Fruit fly (Drosophila melanogaster) whole organism, embryonic: ENCODE measurements around the gene CG18675.

Experiments
- Aef1 ChIP-seq: fragments of 200-800 bp; sonication (Bioruptor generic); IDR thresholded peaks from 3 replicates; pipeline ENCODE4 v1.3.6; 2022; ENCODE audit warnings: missing biosample characterization, missing genetic modification characterization
- CG10267 ChIP-seq: fragments of 200-800 bp; sonication (Bioruptor generic); optimal IDR thresholded peaks from 2 replicates; lab custom pipeline; 2018; ENCODE audit warnings: missing biosample characterization, mild to moderate bottlenecking, missing genetic modification characterization, moderate library complexity
- CG11723 ChIP-seq: fragments of 200-800 bp; sonication (Bioruptor generic); optimal IDR thresholded peaks from 2 replicates; lab custom pipeline; 2017; ENCODE audit warnings: missing biosample characterization, mild to moderate bottlenecking, missing genetic modification characterization
- CG12155 ChIP-seq: fragments of 200-800 bp; sonication (Bioruptor generic); optimal IDR thresholded peaks from 3 replicates; lab custom pipeline; 2016; ENCODE audit warnings: missing biosample characterization, missing genetic modification characterization
- CG15479 ChIP-seq: fragments of 200-800 bp; sonication (Bioruptor generic); optimal IDR thresholded peaks from 3 replicates; lab custom pipeline; 2019; ENCODE audit warnings: missing biosample characterization, mild to moderate bottlenecking, missing genetic modification characterization, moderate library complexity
- CG15696 ChIP-seq: fragments of 200-800 bp; sonication (Bioruptor generic); optimal IDR thresholded peaks from 2 replicates; lab custom pipeline; 2019; ENCODE audit warnings: missing biosample characterization, mild to moderate bottlenecking, missing genetic modification characterization, moderate library complexity
- CG16779 ChIP-seq: fragments of 200-800 bp; sonication (Bioruptor generic); IDR thresholded peaks from 2 replicates; pipeline ENCODE4 v1.3.6; 2022; ENCODE audit warnings: missing biosample characterization, missing genetic modification characterization
- CG16815 ChIP-seq: fragments of 200-800 bp; sonication (Bioruptor generic); optimal IDR thresholded peaks from 3 replicates; lab custom pipeline; 2017; ENCODE audit warnings: missing biosample characterization, mild to moderate bottlenecking, missing genetic modification characterization
- CG17361 ChIP-seq: fragments of 200-800 bp; sonication (Bioruptor generic); IDR thresholded peaks from 3 replicates; pipeline ENCODE4 v1.3.6; 2022; ENCODE audit warnings: missing biosample characterization, missing genetic modification characterization
- CG17568 ChIP-seq: fragments of 200-800 bp; sonication (Bioruptor generic); optimal IDR thresholded peaks from 2 replicates; lab custom pipeline; 2018; ENCODE audit warnings: missing biosample characterization, mild to moderate bottlenecking, missing genetic modification characterization, moderate library complexity
- CG2202 ChIP-seq: fragments of 200-800 bp; sonication (Bioruptor generic); optimal IDR thresholded peaks from 2 replicates; lab custom pipeline; 2018; ENCODE audit warnings: missing biosample characterization, mild to moderate bottlenecking, missing genetic modification characterization
- CG2875 ChIP-seq: fragments of 200-800 bp; sonication (Bioruptor generic); optimal IDR thresholded peaks from 2 replicates; lab custom pipeline; 2017; ENCODE audit warnings: missing biosample characterization, mild to moderate bottlenecking, missing genetic modification characterization, missing genetic modification reagents
- CG30431 ChIP-seq: fragments of 200-800 bp; sonication (Bioruptor generic); optimal IDR thresholded peaks from 2 replicates; lab custom pipeline; 2017; ENCODE audit warnings: missing biosample characterization, missing genetic modification characterization
- CG4360 ChIP-seq: fragments of 200-800 bp; sonication (Bioruptor generic); IDR thresholded peaks from 2 replicates; pipeline ENCODE4 v1.3.6; 2022; ENCODE audit warnings: missing biosample characterization, missing genetic modification characterization
- CG6254 ChIP-seq: fragments of 200-800 bp; sonication (Bioruptor generic); optimal IDR thresholded peaks from 3 replicates; lab custom pipeline; 2017; ENCODE audit warnings: mild to moderate bottlenecking, missing biosample characterization, missing genetic modification reagents, missing genetic modification characterization
- CG6272 ChIP-seq: fragments of 200-800 bp; sonication (Bioruptor generic); IDR thresholded peaks from 2 replicates; pipeline ENCODE4 v1.3.6; 2022; ENCODE audit warnings: missing biosample characterization, missing genetic modification characterization
- CG6791 ChIP-seq: fragments of 200-800 bp; sonication (Bioruptor generic); IDR thresholded peaks from 3 replicates; pipeline ENCODE4 v1.3.6; 2022; ENCODE audit warnings: missing biosample characterization, missing genetic modification characterization; ENCODE audit not compliant: partially characterized antibody
- CG7987 ChIP-seq: fragments of 200-800 bp; sonication (Bioruptor generic); optimal IDR thresholded peaks from 2 replicates; lab custom pipeline; 2018; ENCODE audit warnings: missing biosample characterization, mild to moderate bottlenecking, missing genetic modification characterization, moderate library complexity
- CTCF ChIP-seq: fragments of 200-800 bp; sonication (Bioruptor generic); optimal IDR thresholded peaks from 2 replicates; lab custom pipeline; 2017; ENCODE audit warnings: missing biosample characterization, mild to moderate bottlenecking, missing genetic modification characterization, moderate library complexity
- CkIIα-i1 ChIP-seq: fragments of 200-800 bp; sonication (Bioruptor generic); IDR thresholded peaks from 2 replicates; pipeline ENCODE4 v1.3.6; 2022; ENCODE audit warnings: missing biosample characterization, missing genetic modification characterization
- D19B ChIP-seq: fragments of 200-800 bp; sonication (Bioruptor generic); optimal IDR thresholded peaks from 2 replicates; lab custom pipeline; 2017; ENCODE audit warnings: missing biosample characterization, mild to moderate bottlenecking, missing genetic modification characterization
- Dip2 ChIP-seq: fragments of 200-800 bp; sonication (Bioruptor generic); IDR thresholded peaks from 2 replicates; pipeline ENCODE4 v1.3.6; 2022; ENCODE audit warnings: missing biosample characterization, missing genetic modification characterization
- ERR ChIP-seq: fragments of 200-800 bp; sonication (Bioruptor generic); optimal IDR thresholded peaks from 2 replicates; lab custom pipeline; 2016; ENCODE audit warnings: missing biosample characterization, missing genetic modification characterization
- Fer1 ChIP-seq: fragments of 200-800 bp; sonication (Bioruptor generic); optimal IDR thresholded peaks from 2 replicates; lab custom pipeline; 2017; ENCODE audit warnings: missing biosample characterization, mild to moderate bottlenecking, missing genetic modification characterization
- HHEX ChIP-seq: fragments of 200-800 bp; sonication (Bioruptor generic); optimal IDR thresholded peaks from 3 replicates; lab custom pipeline; 2017; ENCODE audit warnings: missing biosample characterization, mild to moderate bottlenecking, missing genetic modification characterization, missing genetic modification reagents
- Kr ChIP-seq: fragments of 200-800 bp; sonication (Bioruptor generic); optimal IDR thresholded peaks from 2 replicates; lab custom pipeline; 2017; ENCODE audit warnings: missing biosample characterization, mild to moderate bottlenecking, missing genetic modification characterization
- Lpt ChIP-seq: fragments of >200 bp; optimal IDR thresholded peaks from 2 replicates; lab custom pipeline; 2018; ENCODE audit warnings: missing biosample characterization, missing genetic modification characterization
- NK7.1 ChIP-seq: fragments of 200-800 bp; sonication (Bioruptor generic); optimal IDR thresholded peaks from 3 replicates; lab custom pipeline; 2016; ENCODE audit warnings: missing biosample characterization, missing genetic modification characterization
- Ptx1 ChIP-seq: fragments of 200-800 bp; sonication (Bioruptor generic); IDR thresholded peaks from 2 replicates; pipeline ENCODE4 v1.3.6; 2022; ENCODE audit warnings: missing biosample characterization, missing genetic modification characterization
- Sin3A ChIP-seq: fragments of >200 bp; optimal IDR thresholded peaks from 2 replicates; lab custom pipeline; 2018
- Sry-β ChIP-seq: fragments of 200-800 bp; sonication (Bioruptor generic); optimal IDR thresholded peaks from 2 replicates; lab custom pipeline; 2018; ENCODE audit warnings: missing biosample characterization, mild to moderate bottlenecking, missing genetic modification characterization, moderate library complexity
- Taf1 ChIP-seq: fragments of 200-800 bp; sonication (Bioruptor generic); IDR thresholded peaks from 2 replicates; pipeline ENCODE4 v1.3.6; 2022; ENCODE audit warnings: missing biosample characterization, missing genetic modification characterization
- al ChIP-seq: fragments of 200-800 bp; sonication (Bioruptor generic); IDR thresholded peaks from 2 replicates; pipeline ENCODE4 v1.3.6; 2022; ENCODE audit warnings: missing biosample characterization, missing genetic modification characterization
- amos ChIP-seq: fragments of 200-800 bp; sonication (Bioruptor generic); IDR thresholded peaks from 2 replicates; pipeline ENCODE4 v1.3.6; 2022; ENCODE audit warnings: missing biosample characterization, missing genetic modification characterization; ENCODE audit not compliant: partially characterized antibody
- aop ChIP-seq: fragments of 200-800 bp; sonication (Bioruptor generic); IDR thresholded peaks from 2 replicates; pipeline ENCODE4 v1.3.6; 2022; ENCODE audit warnings: missing biosample characterization, missing genetic modification characterization
- ato ChIP-seq: fragments of 200-800 bp; sonication (Bioruptor generic); IDR thresholded peaks from 2 replicates; pipeline ENCODE4 v1.3.6; 2022; ENCODE audit warnings: missing biosample characterization, missing genetic modification characterization; ENCODE audit not compliant: partially characterized antibody
- az2 ChIP-seq: fragments of 200-800 bp; sonication (Bioruptor generic); optimal IDR thresholded peaks from 3 replicates; lab custom pipeline; 2016; ENCODE audit warnings: missing biosample characterization, missing genetic modification characterization
- btn ChIP-seq: fragments of 200-800 bp; sonication (Bioruptor generic); optimal IDR thresholded peaks from 2 replicates; lab custom pipeline; 2016; ENCODE audit warnings: missing biosample characterization, missing genetic modification characterization
- cas ChIP-seq: fragments of 200-800 bp; sonication (Bioruptor generic); IDR thresholded peaks from 2 replicates; pipeline ENCODE4 v1.3.6; 2022; ENCODE audit warnings: missing biosample characterization, missing genetic modification characterization
- ftz-f1 ChIP-seq: fragments of 200-800 bp; sonication (Bioruptor generic); optimal IDR thresholded peaks from 2 replicates; lab custom pipeline; 2016; ENCODE audit warnings: missing biosample characterization, missing genetic modification characterization
- h ChIP-seq: fragments of >200 bp; optimal IDR thresholded peaks from 2 replicates; lab custom pipeline; 2017
- hth ChIP-seq: fragments of >200 bp; optimal IDR thresholded peaks from 2 replicates; lab custom pipeline; 2017; ENCODE audit warnings: inconsistent platforms
- nerfin-1 ChIP-seq: fragments of 200-800 bp; sonication (Bioruptor generic); optimal IDR thresholded peaks from 3 replicates; lab custom pipeline; 2019; ENCODE audit warnings: missing biosample characterization, mild to moderate bottlenecking, missing genetic modification characterization, moderate library complexity
- phol ChIP-seq: fragments of 200-800 bp; sonication (Bioruptor generic); optimal IDR thresholded peaks from 3 replicates; lab custom pipeline; 2018; ENCODE audit warnings: missing biosample characterization, mild to moderate bottlenecking, missing genetic modification characterization, moderate library complexity
- ro ChIP-seq: fragments of 200-800 bp; sonication (Bioruptor generic); IDR thresholded peaks from 2 replicates; pipeline ENCODE4 v1.3.6; 2022; ENCODE audit warnings: missing biosample characterization, missing genetic modification characterization
- schlank ChIP-seq: fragments of 200-800 bp; sonication (Bioruptor generic); optimal IDR thresholded peaks from 2 replicates; lab custom pipeline; 2018; ENCODE audit warnings: missing biosample characterization, mild to moderate bottlenecking, missing genetic modification characterization
- sna ChIP-seq: fragments of 200-800 bp; sonication (Bioruptor generic); IDR thresholded peaks from 2 replicates; pipeline ENCODE4 v1.3.6; 2022; ENCODE audit warnings: missing biosample characterization, missing genetic modification characterization; ENCODE audit not compliant: partially characterized antibody
- sqz ChIP-seq: fragments of 200-800 bp; sonication (Bioruptor generic); optimal IDR thresholded peaks from 3 replicates; lab custom pipeline; 2018; ENCODE audit warnings: missing biosample characterization, mild to moderate bottlenecking, missing genetic modification characterization
- tio ChIP-seq: fragments of 200-800 bp; sonication (Bioruptor generic); optimal IDR thresholded peaks from 2 replicates; lab custom pipeline; 2017; ENCODE audit warnings: missing biosample characterization, missing genetic modification characterization, inconsistent platforms
- trem ChIP-seq: fragments of 200-800 bp; optimal IDR thresholded peaks from 3 replicates; lab custom pipeline; 2019; ENCODE audit warnings: missing biosample characterization, mild to moderate bottlenecking, missing genetic modification characterization, moderate library complexity
- vnd ChIP-seq: fragments of 200-800 bp; sonication (Bioruptor generic); IDR thresholded peaks from 3 replicates; pipeline ENCODE4 v1.3.6; 2022; ENCODE audit warnings: missing biosample characterization, missing genetic modification characterization; ENCODE audit not compliant: partially characterized antibody

Gene CG18675

DNA sequence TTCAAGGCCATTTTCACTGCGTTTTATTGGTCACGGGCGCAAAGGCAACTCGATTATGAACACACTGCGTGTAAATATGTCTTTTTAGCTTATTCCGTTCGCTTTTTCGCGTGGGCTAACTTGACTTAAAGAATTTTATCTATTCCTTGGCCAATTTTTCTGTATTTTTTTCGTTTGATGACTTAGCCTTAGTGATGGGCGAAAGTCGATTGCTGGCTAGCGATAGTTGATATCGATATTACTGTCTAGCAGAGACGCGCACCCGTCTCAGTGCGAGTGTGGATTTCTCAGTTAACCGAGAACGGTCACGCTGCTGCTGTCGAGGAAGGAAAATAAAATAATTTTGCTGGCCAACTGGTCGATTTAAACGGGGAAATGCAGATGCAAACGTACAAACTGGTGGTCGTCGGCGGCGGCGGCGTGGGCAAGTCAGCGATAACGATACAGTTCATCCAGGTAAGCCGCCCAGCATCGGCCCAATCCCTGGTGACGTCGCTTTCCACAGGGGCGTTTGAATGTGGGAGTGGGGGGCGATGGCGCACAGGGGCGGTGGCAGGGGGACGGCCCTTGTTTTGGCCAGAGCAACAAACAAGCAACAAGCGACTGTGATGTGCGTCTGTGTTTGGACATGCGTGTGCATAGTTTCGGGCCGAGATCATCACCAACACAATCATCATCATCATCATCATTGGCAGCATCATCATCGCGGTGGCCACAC lies 34.7 kb upstream of the CG18675 start, which contains the start of the genes Rop and Ras64B (continued):
- TF ChIP-seq phol (peak; percentile 62), schlank (tag; lab: Kevin White, UChicago) (no peak), Fer1 (GFP tag; lab: Kevin White, UChicago) (peak; percentile 66), vnd (GFP tag; lab: Robert Waterston, UW) (peak; percentile 63; the same call in 2 of the 3 replicates), CG2202 (peak; percentile 12), CG6791 (peak; percentile 85), CG15696 (tag; lab: Kevin White, UChicago) (no peak), CG16815 (GFP tag; lab: Kevin White, UChicago) (no peak), CG4360 (GFP tag; lab: Robert Waterston, UW) (no peak), h (no peak), Dip2 (GFP tag; lab: Robert Waterston, UW) (no peak), az2 (no peak), Taf1 (no peak), Lpt (GFP tag; lab: Kevin White, UChicago) (no peak), trem (peak; percentile 74), CG6272 (GFP tag; lab: Robert Waterston, UW) (0 out of 2 replicates have a peak, but pooled peaks have one; percentile 12), aop (GFP tag; lab: Robert Waterston, UW) (no peak), sna (GFP tag; lab: Robert Waterston, UW) (peak; percentile 71), Kr (GFP tag; lab: Kevin White, UChicago) (no peak), amos (peak; percentile 94), CG12155 (peak; percentile 12), CkIIα-i1 (GFP tag; lab: Robert Waterston, UW) (0 out of 2 replicates have a peak, but pooled peaks have one; percentile 12), CG15479 (GFP tag; lab: Kevin White, UChicago) (no peak), cas (no peak), Ptx1 (GFP tag; lab: Robert Waterston, UW) (no peak), CG10267 (tag; lab: Kevin White, UChicago) (peak; percentile 67), hth (lab: Kevin White, UChicago) (no peak), Aef1 (GFP tag; lab: Robert Waterston, UW) (no peak), CG7987 (peak; percentile 32), nerfin-1 (tag; lab: Kevin White, UChicago) (peak; percentile 39), Sin3A (peak; percentile 91), CG6254 (GFP tag; lab: Kevin White, UChicago) (no peak), CTCF (GFP tag; lab: Kevin White, UChicago) (peak; percentile 29), Sry-β (GFP tag; lab: Kevin White, UChicago) (no peak), btn (GFP tag; lab: Kevin White, UChicago) (no peak), CG17568 (GFP tag; lab: Kevin White, UChicago) (no peak), tio (GFP tag; lab: Kevin White, UChicago) (no peak), D19B (no peak), sqz (GFP tag; lab: Kevin White, UChicago) (peak; percentile 94), ERR (GFP tag; lab: Kevin White, UChicago) (peak; percentile 22), ftz-f1 (GFP tag; lab: Kevin White, UChicago) (peak; percentile 96), ro (GFP tag; lab: Robert Waterston, UW) (no peak), CG16779 (no peak), CG2875 (no peak), ato (GFP tag; lab: Robert Waterston, UW) (peak; percentile 66), CG30431 (GFP tag; lab: Kevin White, UChicago) (no peak), NK7.1 (GFP tag; lab: Kevin White, UChicago) (peak; percentile 20), CG11723 (GFP tag; lab: Kevin White, UChicago) (no peak), CG17361 (GFP tag; lab: Robert Waterston, UW) (0 out of 3 replicates have a peak, but pooled peaks have one; percentile 35), HHEX (peak; percentile 38), al (no peak)
